Fruit fly (Drosophila melanogaster) whole organism, adult: ENCODE data around the gene CG31751.

Experiments used
- CG11617 ChIP-seq: fragments of 200-800 bp; sonication (Bioruptor generic); optimal IDR thresholded peaks from 2 replicates; lab custom pipeline; 2017; ENCODE audit warnings: mild to moderate bottlenecking, missing biosample characterization, missing genetic modification reagents, missing genetic modification characterization
- CG12768 ChIP-seq: fragments of 200-800 bp; sonication (Bioruptor generic); optimal IDR thresholded peaks from 2 replicates; lab custom pipeline; 2017; ENCODE audit warnings: missing biosample characterization, missing genetic modification characterization, mild to moderate bottlenecking, moderate library complexity, missing genetic modification reagents
- CG14711 ChIP-seq: fragments of 200-800 bp; sonication (Bioruptor generic); optimal IDR thresholded peaks from 2 replicates; lab custom pipeline; 2018; ENCODE audit warnings: missing biosample characterization, mild to moderate bottlenecking, missing genetic modification characterization, moderate library complexity
- CG1620 ChIP-seq: fragments of 200-800 bp; sonication (Bioruptor generic); optimal IDR thresholded peaks from 2 replicates; lab custom pipeline; 2016; ENCODE audit warnings: missing biosample characterization, missing genetic modification characterization
- CG33017 ChIP-seq: fragments of 200-800 bp; sonication (Bioruptor generic); optimal IDR thresholded peaks from 2 replicates; lab custom pipeline; 2018; ENCODE audit warnings: missing biosample characterization, mild to moderate bottlenecking, missing genetic modification characterization, moderate library complexity
- CG5204 ChIP-seq: fragments of 200-800 bp; sonication (Bioruptor generic); optimal IDR thresholded peaks from 2 replicates; lab custom pipeline; 2016; ENCODE audit warnings: missing biosample characterization, missing genetic modification characterization
- CG7045 ChIP-seq: fragments of 200-800 bp; sonication (Bioruptor generic); optimal IDR thresholded peaks from 2 replicates; lab custom pipeline; 2017; ENCODE audit warnings: missing biosample characterization, mild to moderate bottlenecking, missing genetic modification characterization
- Clk ChIP-seq: fragments of 200-800 bp; sonication (Bioruptor generic); optimal IDR thresholded peaks from 2 replicates; lab custom pipeline; 2017; ENCODE audit warnings: missing biosample characterization, missing genetic modification characterization
- Crg-1 ChIP-seq: fragments of 200-800 bp; sonication (Bioruptor generic); optimal IDR thresholded peaks from 2 replicates; lab custom pipeline; 2016; ENCODE audit warnings: missing biosample characterization, missing genetic modification characterization
- Hr96 ChIP-seq: fragments of 200-800 bp; sonication (Bioruptor generic); optimal IDR thresholded peaks from 2 replicates; lab custom pipeline; 2016; ENCODE audit warnings: missing biosample characterization, missing genetic modification characterization
- Mnt ChIP-seq: fragments of 200-800 bp; sonication (Bioruptor generic); optimal IDR thresholded peaks from 2 replicates; lab custom pipeline; 2016; ENCODE audit warnings: missing biosample characterization, mild to moderate bottlenecking, missing genetic modification characterization
- bab1 ChIP-seq: fragments of 200-800 bp; sonication (Bioruptor generic); optimal IDR thresholded peaks from 3 replicates; lab custom pipeline; 2019; ENCODE audit warnings: missing biosample characterization, mild to moderate bottlenecking, missing genetic modification characterization, moderate library complexity
- cic ChIP-seq: fragments of 200-800 bp; sonication (Bioruptor generic); optimal IDR thresholded peaks from 2 replicates; lab custom pipeline; 2017; ENCODE audit warnings: missing biosample characterization, mild to moderate bottlenecking, missing genetic modification characterization, moderate library complexity
- cnc ChIP-seq, 2 experiments: fragments of >200 bp; optimal IDR thresholded peaks; 2 replicates each; lab custom pipeline; 2017
- kay ChIP-seq: fragments of 200-800 bp; sonication (Bioruptor generic); peaks from one replicate; lab custom pipeline; 2016; ENCODE audit warnings: missing biosample characterization, missing genetic modification characterization, borderline replicate concordance
- ovo ChIP-seq: fragments of 200-800 bp; sonication (Bioruptor generic); optimal IDR thresholded peaks from 2 replicates; lab custom pipeline; 2016; ENCODE audit warnings: missing biosample characterization, missing genetic modification characterization
- pad ChIP-seq: fragments of 200-800 bp; sonication (Bioruptor generic); optimal IDR thresholded peaks from 3 replicates; lab custom pipeline; 2017; ENCODE audit warnings: missing biosample characterization, missing genetic modification characterization, mild to moderate bottlenecking, moderate library complexity, missing genetic modification reagents
- tj ChIP-seq: fragments of 200-800 bp; sonication (Bioruptor generic); optimal IDR thresholded peaks from 3 replicates; lab custom pipeline; 2017; ENCODE audit warnings: missing biosample characterization, mild to moderate bottlenecking, missing genetic modification characterization, moderate library complexity
- toe ChIP-seq: fragments of 200-800 bp; sonication (Bioruptor generic); optimal IDR thresholded peaks from 2 replicates; lab custom pipeline; 2016; ENCODE audit warnings: missing biosample characterization, missing genetic modification characterization

Gene CG31751

DNA sequence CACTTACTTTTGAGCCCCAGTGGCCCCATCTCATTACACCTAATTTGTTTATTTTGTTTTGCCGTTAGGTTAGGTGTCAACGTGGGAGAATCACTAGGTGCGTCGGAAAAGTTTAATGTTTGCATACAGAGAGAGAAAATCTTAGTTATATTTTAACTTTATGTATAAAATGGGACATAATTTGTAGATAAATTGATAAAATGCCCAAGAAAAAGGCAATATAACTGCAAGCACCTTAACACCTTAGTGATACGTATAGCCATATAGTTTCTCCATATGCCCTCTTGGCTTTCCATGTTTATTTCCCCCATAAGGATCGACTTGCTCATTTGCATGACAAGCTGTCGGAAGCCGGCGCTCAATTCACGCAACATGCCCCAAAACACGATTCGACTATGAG is 38.1 kb upstream of the CG31751 start:
- no peak for TF ChIP-seq CG5204 (GFP tag; lab: Kevin White, UChicago)
- TF ChIP-seq CG12768 (GFP tag; lab: Kevin White, UChicago) = no peak
- TF ChIP-seq pad (GFP tag; lab: Kevin White, UChicago) = no peak
- TF ChIP-seq Crg-1 (GFP tag; lab: Kevin White, UChicago) = no peak
- TF ChIP-seq cnc (optimal IDR thresholded peaks at IDR 0.05; lab: Kevin White, UChicago) = no peak
- no peak for TF ChIP-seq bab1 (GFP tag; lab: Kevin White, UChicago)
- no peak for TF ChIP-seq CG14711 (tag; lab: Kevin White, UChicago)

DNA sequence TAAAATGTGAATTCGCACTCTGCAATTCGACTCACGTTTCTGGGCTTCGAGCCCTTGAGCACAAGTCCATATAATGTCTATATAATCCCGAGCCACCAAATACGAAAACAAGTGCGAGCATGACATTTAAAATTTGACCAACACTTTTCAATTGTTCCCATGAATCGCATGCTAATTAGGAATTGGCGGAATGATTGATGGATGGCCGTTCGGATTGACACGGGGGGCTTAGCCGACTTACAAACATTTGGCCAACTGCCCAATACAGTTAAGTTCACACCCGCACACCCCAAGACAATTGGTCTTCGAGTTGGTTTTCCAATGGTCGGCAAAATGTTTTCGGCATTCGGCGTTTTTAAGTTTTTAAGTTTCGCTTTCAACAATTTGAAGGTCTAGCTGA is 35.9 kb upstream of the CG31751 start:
- TF ChIP-seq tj (GFP tag; lab: Kevin White, UChicago) (peak; percentile 6), CG33017 (tag; lab: Kevin White, UChicago) (no peak)

DNA sequence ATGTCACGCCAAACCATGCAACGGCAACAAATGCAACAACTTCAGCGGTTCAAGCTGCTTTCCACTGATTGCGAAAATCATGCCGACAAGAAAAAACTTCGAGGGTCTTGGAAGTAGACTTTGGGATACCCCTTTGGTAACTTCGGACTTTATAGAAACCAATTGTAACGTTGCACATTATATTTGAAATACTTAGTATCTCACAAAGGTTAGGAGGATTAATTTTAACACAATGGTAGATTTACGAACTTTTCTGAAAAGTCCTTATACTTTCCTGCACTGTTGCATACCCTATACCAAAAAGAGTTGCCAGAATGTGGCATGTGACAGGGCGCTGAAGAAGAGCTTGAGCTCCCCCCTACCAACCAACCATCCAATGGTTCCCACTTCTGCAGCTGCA is 31.6 kb upstream of the CG31751 start:
- TF ChIP-seq toe (GFP tag; lab: Kevin White, UChicago) (no peak), Crg-1 (GFP tag; lab: Kevin White, UChicago) (no peak), CG33017 (tag; lab: Kevin White, UChicago) (no peak), ovo (GFP tag; lab: Kevin White, UChicago) (no peak), bab1 (GFP tag; lab: Kevin White, UChicago) (no peak), CG1620 (GFP tag; lab: Kevin White, UChicago) (no peak), CG7045 (no peak)

DNA sequence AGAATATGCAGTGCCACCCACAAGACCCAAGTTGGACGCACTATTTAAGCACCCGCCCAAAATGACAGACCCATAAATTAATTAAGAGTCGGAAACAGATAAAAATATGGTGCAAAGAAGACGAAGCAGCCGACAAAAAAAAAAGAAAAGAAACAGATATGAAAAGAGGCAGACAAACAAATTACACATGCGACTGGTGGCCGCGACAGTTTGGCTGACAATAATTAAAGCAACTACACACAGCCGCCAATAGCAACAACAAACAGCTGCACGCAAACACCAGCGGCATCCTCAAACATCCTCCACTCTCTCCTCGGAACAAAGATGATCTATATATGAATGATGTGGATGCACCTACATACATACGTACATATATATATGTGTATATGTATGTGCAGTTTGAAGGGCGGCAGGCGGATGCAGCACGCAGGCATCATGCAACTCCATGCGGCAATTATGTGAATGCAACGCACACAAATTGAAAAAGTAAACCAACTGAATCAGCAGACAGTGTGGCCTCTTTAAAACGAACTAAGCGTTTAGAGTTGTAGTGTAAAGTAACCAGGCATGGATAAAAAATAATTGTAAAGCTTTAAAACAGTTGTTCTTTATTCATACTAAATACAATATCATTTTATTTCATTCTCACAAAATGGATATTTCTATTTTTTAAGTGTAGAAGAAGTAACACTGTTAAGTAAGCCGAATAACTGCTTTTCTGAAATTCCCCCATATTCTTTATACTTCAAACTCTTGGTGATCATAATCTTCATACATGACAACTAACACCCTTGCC is 29.0 kb upstream of the CG31751 start:
- no peak for TF ChIP-seq Clk (GFP tag; lab: Kevin White, UChicago)
- TF ChIP-seq CG1620 (GFP tag; lab: Kevin White, UChicago) = no peak
- TF ChIP-seq kay (GFP tag; lab: Kevin White, UChicago) = peak; percentile 20
- TF ChIP-seq ovo (GFP tag; lab: Kevin White, UChicago) = no peak

dm6 chr2L:18652663-18653327 is 24.2 kb upstream of the CG31751 start, which contains the start of gene Cyp310a1:
Cyp310a1 (minus strand) TSS chr2L:18653010.
- TF ChIP-seq CG5204 (GFP tag; lab: Kevin White, UChicago) (no peak), Clk (GFP tag; lab: Kevin White, UChicago) (no peak), cic (no peak), CG7045 (no peak), CG1620 (GFP tag; lab: Kevin White, UChicago) (no peak), bab1 (GFP tag; lab: Kevin White, UChicago) (no peak), Mnt (GFP tag; lab: Kevin White, UChicago) (no peak), kay (GFP tag; lab: Kevin White, UChicago) (no peak), pad (GFP tag; lab: Kevin White, UChicago) (no peak)

DNA sequence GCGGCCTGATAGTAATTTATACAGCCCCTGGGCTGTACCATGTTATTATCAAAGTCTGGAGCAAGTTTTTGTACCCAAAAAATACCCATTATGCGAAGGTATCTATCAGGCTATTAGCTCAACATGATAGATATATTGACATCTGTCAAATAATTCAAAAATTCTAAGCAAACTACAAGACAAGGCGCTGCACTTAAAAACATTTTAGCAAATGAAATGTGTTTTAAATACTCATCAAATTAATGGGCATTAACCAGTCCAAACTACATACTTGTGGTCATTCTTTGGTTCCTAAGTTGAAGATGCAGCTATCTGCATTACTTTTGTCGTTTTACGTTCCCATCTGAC is 23.7 kb upstream of the CG31751 start:
- TF ChIP-seq pad (GFP tag; lab: Kevin White, UChicago) (no peak), Mnt (GFP tag; lab: Kevin White, UChicago) (no peak), CG14711 (tag; lab: Kevin White, UChicago) (peak; percentile 23)

DNA sequence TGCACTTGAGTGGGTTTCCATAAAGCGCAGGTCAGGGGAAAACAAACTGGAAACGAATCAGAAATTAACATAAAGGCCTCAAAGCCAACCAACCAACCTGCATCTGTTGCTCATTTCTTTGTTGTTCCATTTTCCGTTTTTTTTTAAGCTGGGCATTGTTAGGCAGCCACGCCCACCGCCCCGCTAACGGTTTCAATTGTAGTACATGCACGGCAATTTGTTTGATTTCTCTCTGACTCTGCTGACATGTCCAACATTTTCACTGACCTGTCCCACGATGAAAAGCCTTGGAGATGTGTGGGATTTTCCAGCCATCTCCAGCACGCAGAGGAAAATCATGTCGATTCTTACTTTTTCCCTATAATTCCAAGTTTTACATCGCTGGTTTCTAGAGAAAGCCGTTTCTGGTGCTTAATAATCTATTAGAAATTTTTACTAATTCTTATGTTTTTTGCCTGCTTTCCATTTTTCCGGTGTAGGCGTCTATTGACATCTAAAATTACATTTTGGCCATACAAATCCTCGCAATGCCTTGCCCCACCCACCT is 20.3 kb upstream of the CG31751 start:
- TF ChIP-seq bab1 (GFP tag; lab: Kevin White, UChicago) (no peak), cic (no peak), CG5204 (GFP tag; lab: Kevin White, UChicago) (no peak), CG1620 (GFP tag; lab: Kevin White, UChicago) (no peak), Crg-1 (GFP tag; lab: Kevin White, UChicago) (no peak), pad (GFP tag; lab: Kevin White, UChicago) (no peak), Hr96 (GFP tag; lab: Kevin White, UChicago) (no peak), cnc (optimal IDR thresholded peaks at IDR 0.05; lab: Kevin White, UChicago) (no peak)

dm6 chr2L:18658108-18658507 is 18.9 kb upstream of the CG31751 start:
- TF ChIP-seq CG5204 (GFP tag; lab: Kevin White, UChicago) = no peak
- no peak for TF ChIP-seq CG12768 (GFP tag; lab: Kevin White, UChicago)
- TF ChIP-seq ovo (GFP tag; lab: Kevin White, UChicago) = no peak
- TF ChIP-seq CG11617 (GFP tag; lab: Kevin White, UChicago) = no peak
